Fruit fly (Drosophila melanogaster) whole organism, embryonic: ENCODE results near the gene CG10333.
A peak's percentile ranks its signal among the peaks of the same experiment; 100 is the strongest.

Experiments
- ATbp ChIP-seq: fragments of 200-800 bp; sonication (Bioruptor generic); optimal IDR thresholded peaks from 2 replicates; lab custom pipeline; 2017; ENCODE audit warnings: missing biosample characterization, mild to moderate bottlenecking, missing genetic modification characterization, missing genetic modification reagents
- Awh ChIP-seq: fragments of 200-800 bp; sonication (Bioruptor generic); IDR thresholded peaks from 2 replicates; pipeline ENCODE4, ENCODE4 v1.3.6; 2022; ENCODE audit warnings: missing biosample characterization, missing genetic modification characterization
- BEAF-32 ChIP-seq: fragments of 200-800 bp; sonication (Bioruptor generic); optimal IDR thresholded peaks from 3 replicates; lab custom pipeline; 2017; ENCODE audit warnings: missing biosample characterization, missing genetic modification characterization, mild to moderate bottlenecking, moderate library complexity, missing genetic modification reagents
- Bdp1 ChIP-seq: fragments of 200-800 bp; sonication (Bioruptor generic); optimal IDR thresholded peaks from 3 replicates; lab custom pipeline; 2016; ENCODE audit warnings: missing biosample characterization, missing genetic modification characterization
- CG11456 ChIP-seq: fragments of 200-800 bp; sonication (Bioruptor generic); IDR thresholded peaks from 3 replicates; pipeline ENCODE4 v1.3.6; 2022; ENCODE audit warnings: missing biosample characterization, missing genetic modification characterization
- CG11504 ChIP-seq: fragments of 200-800 bp; sonication (Bioruptor generic); optimal IDR thresholded peaks from 3 replicates; lab custom pipeline; 2019; ENCODE audit warnings: missing biosample characterization, mild to moderate bottlenecking, missing genetic modification characterization, moderate library complexity
- CG13894 ChIP-seq: fragments of 200-800 bp; sonication (Bioruptor generic); optimal IDR thresholded peaks from 3 replicates; lab custom pipeline; 2018; ENCODE audit warnings: missing biosample characterization, mild to moderate bottlenecking, missing genetic modification characterization, moderate library complexity
- CG15011 ChIP-seq: fragments of 200-800 bp; sonication (Bioruptor generic); optimal IDR thresholded peaks from 3 replicates; lab custom pipeline; 2018; ENCODE audit warnings: missing biosample characterization, mild to moderate bottlenecking, missing genetic modification characterization
- CG16815 ChIP-seq: fragments of 200-800 bp; sonication (Bioruptor generic); optimal IDR thresholded peaks from 3 replicates; lab custom pipeline; 2017; ENCODE audit warnings: missing biosample characterization, mild to moderate bottlenecking, missing genetic modification characterization
- CG2202 ChIP-seq: fragments of 200-800 bp; sonication (Bioruptor generic); optimal IDR thresholded peaks from 2 replicates; lab custom pipeline; 2018; ENCODE audit warnings: missing biosample characterization, mild to moderate bottlenecking, missing genetic modification characterization
- CG31365 ChIP-seq: fragments of 200-800 bp; sonication (Bioruptor generic); optimal IDR thresholded peaks from 2 replicates; lab custom pipeline; 2018; ENCODE audit warnings: missing biosample characterization, mild to moderate bottlenecking, missing genetic modification characterization
- CG3281 ChIP-seq: fragments of 200-800 bp; sonication (Bioruptor generic); optimal IDR thresholded peaks from 3 replicates; lab custom pipeline; 2017; ENCODE audit warnings: missing biosample characterization, mild to moderate bottlenecking, missing genetic modification characterization
- CG3407 ChIP-seq: fragments of 200-800 bp; sonication (Bioruptor generic); optimal IDR thresholded peaks from 2 replicates; lab custom pipeline; 2018; ENCODE audit warnings: missing biosample characterization, mild to moderate bottlenecking, missing genetic modification characterization
- CG4617 ChIP-seq: fragments of 200-800 bp; sonication (Bioruptor generic); optimal IDR thresholded peaks from 3 replicates; lab custom pipeline; 2016; ENCODE audit warnings: missing biosample characterization, missing genetic modification characterization, borderline replicate concordance
- CG4730 ChIP-seq: fragments of 200-800 bp; sonication (Bioruptor generic); IDR thresholded peaks from 2 replicates; pipeline ENCODE4 v1.3.6; 2022; ENCODE audit warnings: missing biosample characterization, missing genetic modification characterization
- CG8089 ChIP-seq: fragments of 200-800 bp; sonication (Bioruptor generic); optimal IDR thresholded peaks from 3 replicates; lab custom pipeline; 2016; ENCODE audit warnings: missing biosample characterization, missing genetic modification characterization
- CG9215 ChIP-seq: fragments of 200-800 bp; sonication (Bioruptor generic); IDR thresholded peaks from 2 replicates; pipeline ENCODE4 v1.3.6; 2022; ENCODE audit warnings: missing biosample characterization, missing genetic modification characterization
- CG9932 ChIP-seq: fragments of 200-800 bp; sonication (Bioruptor generic); IDR thresholded peaks from 2 replicates; pipeline ENCODE4 v1.3.6; 2022; ENCODE audit warnings: missing biosample characterization, missing genetic modification characterization
- CHES-1-like ChIP-seq: fragments of 200-800 bp; sonication (Bioruptor generic); optimal IDR thresholded peaks from 2 replicates; lab custom pipeline; 2016; ENCODE audit warnings: missing biosample characterization, missing genetic modification characterization
- Camta ChIP-seq: fragments of 200-800 bp; sonication (Bioruptor generic); optimal IDR thresholded peaks from 2 replicates; lab custom pipeline; 2016; ENCODE audit warnings: missing biosample characterization, missing genetic modification characterization
- Dfd ChIP-seq, 2 experiments: fragments of >200 bp; optimal IDR thresholded peaks; 2 replicates each; lab custom pipeline; 2017; ENCODE audit warnings: missing biosample characterization in 2 of 2, missing genetic modification characterization in 2 of 2
- GATAe ChIP-seq: fragments of 200-800 bp; sonication (Bioruptor generic); conservative IDR thresholded peaks from 2 replicates; pipeline ENCODE4 v1.3.6; 2022; ENCODE audit warnings: missing biosample characterization, missing genetic modification characterization
- H15 ChIP-seq: fragments of 200-800 bp; sonication (Bioruptor generic); IDR thresholded peaks from 3 replicates; pipeline ENCODE4 v1.3.6; 2022; ENCODE audit warnings: missing biosample characterization, missing genetic modification characterization
- Hand ChIP-seq: fragments of 200-800 bp; sonication (Bioruptor generic); optimal IDR thresholded peaks from 2 replicates; lab custom pipeline; 2017; ENCODE audit warnings: mild to moderate bottlenecking, missing biosample characterization, missing genetic modification reagents, missing genetic modification characterization
- Mes4 ChIP-seq: fragments of 200-800 bp; sonication (Bioruptor generic); optimal IDR thresholded peaks from 2 replicates; lab custom pipeline; 2016; ENCODE audit warnings: missing biosample characterization, missing genetic modification characterization
- Oli ChIP-seq: fragments of 200-800 bp; sonication (Bioruptor generic); optimal IDR thresholded peaks from 2 replicates; lab custom pipeline; 2018; ENCODE audit warnings: missing biosample characterization, mild to moderate bottlenecking, missing genetic modification characterization, moderate library complexity
- Trl ChIP-seq, 3 experiments: fragments of >200 bp in 2 of 3; fragments of 200-800 bp in 1 of 3; sonication (Bioruptor generic) in 1 of 3; optimal IDR thresholded peaks; 2 replicates in 1 of 3; 3 replicates in 2 of 3; lab custom pipeline; 2016 to 2017; ENCODE audit warnings: missing biosample characterization in 1 of 3, missing genetic modification characterization in 1 of 3
- abd-A ChIP-seq: fragments of 200-800 bp; sonication (Bioruptor generic); optimal IDR thresholded peaks from 3 replicates; lab custom pipeline; 2019; ENCODE audit warnings: missing biosample characterization, mild to moderate bottlenecking, missing genetic modification characterization, moderate library complexity
- ac ChIP-seq: fragments of 200-800 bp; sonication (Bioruptor generic); optimal IDR thresholded peaks from 3 replicates; lab custom pipeline; 2017; ENCODE audit warnings: missing biosample characterization, mild to moderate bottlenecking, missing genetic modification characterization
- caup ChIP-seq: fragments of 200-800 bp; sonication (Bioruptor generic); optimal IDR thresholded peaks from 3 replicates; lab custom pipeline; 2017; ENCODE audit warnings: missing biosample characterization, mild to moderate bottlenecking, missing genetic modification characterization, moderate library complexity; ENCODE audit not compliant: severe bottlenecking
- chif ChIP-seq, 2 experiments: fragments of 200-800 bp; sonication (Bioruptor generic); optimal IDR thresholded peaks; 3 replicates each; lab custom pipeline; 2016; ENCODE audit warnings: missing biosample characterization in 2 of 2, missing genetic modification characterization in 2 of 2
- chn ChIP-seq: fragments of 200-800 bp; sonication (Bioruptor generic); optimal IDR thresholded peaks from 2 replicates; lab custom pipeline; 2016; ENCODE audit warnings: missing biosample characterization, missing genetic modification characterization
- ci ChIP-seq: fragments of 200-800 bp; sonication (Bioruptor generic); IDR thresholded peaks from 3 replicates; pipeline ENCODE4 v1.3.6; 2022; ENCODE audit warnings: missing biosample characterization, missing genetic modification characterization
- croc ChIP-seq: fragments of 200-800 bp; sonication (Bioruptor generic); conservative IDR thresholded peaks from 3 replicates; pipeline ENCODE4 v1.3.6; 2022; ENCODE audit warnings: missing biosample characterization, missing genetic modification characterization
- crol ChIP-seq: fragments of 200-800 bp; sonication (Bioruptor generic); IDR thresholded peaks from 2 replicates; pipeline ENCODE4 v1.3.6; 2022; ENCODE audit warnings: missing biosample characterization, missing genetic modification characterization
- dan ChIP-seq: fragments of 200-800 bp; sonication (Bioruptor generic); IDR thresholded peaks from 2 replicates; pipeline ENCODE4 v1.3.6; 2022; ENCODE audit warnings: missing biosample characterization, missing genetic modification characterization
- dimm ChIP-seq: fragments of 200-800 bp; sonication (Bioruptor generic); IDR thresholded peaks from 2 replicates; pipeline ENCODE4 v1.3.6; 2022; ENCODE audit warnings: missing biosample characterization, missing genetic modification characterization
- fd102C ChIP-seq: fragments of 200-800 bp; sonication (Bioruptor generic); optimal IDR thresholded peaks from 2 replicates; lab custom pipeline; 2018; ENCODE audit warnings: missing biosample characterization, mild to moderate bottlenecking, missing genetic modification characterization, moderate library complexity
- fd3F ChIP-seq: fragments of 200-800 bp; sonication (Bioruptor generic); optimal IDR thresholded peaks from 2 replicates; lab custom pipeline; 2018; ENCODE audit warnings: missing biosample characterization, mild to moderate bottlenecking, missing genetic modification characterization, moderate library complexity
- fu2 ChIP-seq: fragments of 200-800 bp; sonication (Bioruptor generic); optimal IDR thresholded peaks from 2 replicates; lab custom pipeline; 2016; ENCODE audit warnings: missing biosample characterization, missing genetic modification characterization
- gcm2 ChIP-seq: fragments of 200-800 bp; sonication (Bioruptor generic); optimal IDR thresholded peaks from 2 replicates; lab custom pipeline; 2016; ENCODE audit warnings: missing biosample characterization, missing genetic modification characterization
- grn ChIP-seq: fragments of 200-800 bp; sonication (Bioruptor generic); optimal IDR thresholded peaks from 3 replicates; lab custom pipeline; 2017; ENCODE audit warnings: missing biosample characterization, missing genetic modification characterization
- gsb-n ChIP-seq: fragments of 200-800 bp; sonication (Bioruptor generic); optimal IDR thresholded peaks from 3 replicates; lab custom pipeline; 2018; ENCODE audit warnings: missing biosample characterization, mild to moderate bottlenecking, missing genetic modification characterization
- jigr1 ChIP-seq: fragments of 200-800 bp; sonication (Bioruptor generic); IDR thresholded peaks from 3 replicates; pipeline ENCODE4 v1.3.6; 2022; ENCODE audit warnings: missing biosample characterization, missing genetic modification characterization
- kni ChIP-seq: fragments of 200-800 bp; sonication (Bioruptor generic); optimal IDR thresholded peaks from 3 replicates; lab custom pipeline; 2017; ENCODE audit warnings: mild to moderate bottlenecking, missing biosample characterization, missing genetic modification reagents, missing genetic modification characterization
- nau ChIP-seq: fragments of 200-800 bp; sonication (Bioruptor generic); optimal IDR thresholded peaks from 3 replicates; lab custom pipeline; 2017; ENCODE audit warnings: missing biosample characterization, mild to moderate bottlenecking, missing genetic modification characterization, missing genetic modification reagents
- pb ChIP-seq: fragments of 200-800 bp; sonication (Bioruptor generic); optimal IDR thresholded peaks from 3 replicates; lab custom pipeline; 2016; ENCODE audit warnings: missing biosample characterization, missing genetic modification characterization
- ranshi ChIP-seq: fragments of 200-800 bp; sonication (Bioruptor generic); IDR thresholded peaks from 2 replicates; pipeline ENCODE4 v1.3.6; 2022; ENCODE audit warnings: missing biosample characterization, missing genetic modification characterization
- ro ChIP-seq: fragments of 200-800 bp; sonication (Bioruptor generic); IDR thresholded peaks from 2 replicates; pipeline ENCODE4 v1.3.6; 2022; ENCODE audit warnings: missing biosample characterization, missing genetic modification characterization
- trem ChIP-seq: fragments of 200-800 bp; optimal IDR thresholded peaks from 3 replicates; lab custom pipeline; 2019; ENCODE audit warnings: missing biosample characterization, mild to moderate bottlenecking, missing genetic modification characterization, moderate library complexity
- ttk ChIP-seq: fragments of 200-800 bp; sonication (Bioruptor generic); IDR thresholded peaks from 2 replicates; pipeline ENCODE4 v2.1.2; 2022; ENCODE audit warnings: missing biosample characterization, missing genetic modification characterization

The CG10333 gene

DNA sequence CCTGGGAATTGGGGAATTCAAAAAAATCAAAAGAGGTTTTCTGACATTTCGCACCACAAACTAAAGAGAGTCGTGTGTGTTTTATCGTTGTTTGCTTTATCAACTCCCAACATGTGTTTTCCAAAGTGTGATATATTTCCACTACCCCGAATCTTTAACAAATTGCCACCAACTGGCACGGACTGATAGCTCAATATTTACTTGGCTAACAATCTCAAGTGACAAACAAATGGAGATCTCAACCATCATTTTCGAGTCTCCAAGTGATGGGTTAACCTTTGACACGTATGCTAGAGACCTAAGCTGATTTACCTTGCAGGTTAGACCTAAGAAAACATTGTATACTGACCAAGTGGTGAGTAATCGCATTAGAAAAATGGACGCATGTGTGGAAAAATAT, 18.8 kb downstream of the CG10333 start (continued):
- TF ChIP-seq abd-A (tag; lab: Kevin White, UChicago) (no peak), ranshi (GFP tag; lab: Robert Waterston, UW) (no peak; the same call in 1 of the 2 replicates), jigr1 (no peak), chif (GFP tag; optimal IDR thresholded peaks at IDR 0.05; lab: Kevin White, UChicago) (no peak), ttk (GFP tag; lab: Robert Waterston, UW) (no peak), CG8089 (GFP tag; lab: Kevin White, UChicago) (no peak), fd102C (GFP tag; lab: Kevin White, UChicago) (peak; percentile 86), dan (GFP tag; lab: Robert Waterston, UW) (no peak), ac (GFP tag; lab: Kevin White, UChicago) (peak; percentile 54), Mes4 (GFP tag; lab: Kevin White, UChicago) (no peak), CG11456 (GFP tag; lab: Robert Waterston, UW) (0 out of 3 replicates have a peak, but pooled peaks have one; percentile 7), grn (GFP tag; lab: Kevin White, UChicago) (no peak), Trl (optimal IDR thresholded peaks at IDR 0.05; lab: Kevin White, UChicago) (no peak), Trl (GFP tag; optimal IDR thresholded peaks at IDR 0.05; lab: Kevin White, UChicago) (no peak), crol (GFP tag; lab: Robert Waterston, UW) (no peak), croc (GFP tag; lab: Robert Waterston, UW) (no peak), Awh (GFP tag; lab: Robert Waterston, UW) (no peak; the same call in 1 of the 2 replicates), ATbp (peak; percentile 53), Dfd (GFP tag; optimal IDR thresholded peaks at IDR 0.05; lab: Kevin White, UChicago) (no peak), Bdp1 (no peak), gsb-n (tag; lab: Kevin White, UChicago) (no peak), ci (GFP tag; lab: Robert Waterston, UW) (no peak), CG3407 (GFP tag; lab: Kevin White, UChicago) (peak; percentile 38), CG13894 (tag; lab: Kevin White, UChicago) (no peak), nau (GFP tag; lab: Kevin White, UChicago) (peak; percentile 23), CG9215 (GFP tag; lab: Robert Waterston, UW) (no peak), CG11504 (tag; lab: Kevin White, UChicago) (no peak), CHES-1-like (GFP tag; lab: Kevin White, UChicago) (no peak), trem (tag; lab: Kevin White, UChicago) (no peak), ro (GFP tag; lab: Robert Waterston, UW) (no peak), H15 (GFP tag; lab: Robert Waterston, UW) (no peak), chn (GFP tag; lab: Kevin White, UChicago) (no peak), pb (GFP tag; lab: Kevin White, UChicago) (no peak), BEAF-32 (GFP tag; lab: Kevin White, UChicago) (no peak), CG31365 (tag; lab: Kevin White, UChicago) (peak; percentile 1), CG2202 (peak; percentile 55), Oli (tag; lab: Kevin White, UChicago) (no peak), CG16815 (GFP tag; lab: Kevin White, UChicago) (no peak), caup (GFP tag; lab: Kevin White, UChicago) (peak; percentile 51), fd3F (no peak), dimm (GFP tag; lab: Robert Waterston, UW) (no peak), CG3281 (GFP tag; lab: Kevin White, UChicago) (no peak), GATAe (no peak), CG4730 (no peak), CG9932 (GFP tag; lab: Robert Waterston, UW) (no peak), CG15011 (GFP tag; lab: Kevin White, UChicago) (no peak), kni (peak; percentile 19), CG4617 (no peak), gcm2 (no peak), fu2 (GFP tag; lab: Kevin White, UChicago) (no peak), Camta (GFP tag; lab: Kevin White, UChicago) (no peak), Hand (GFP tag; lab: Kevin White, UChicago) (no peak)
